Worm (Caenorhabditis elegans): ENCODE data around the gene tbc-18.

- TF ChIP-seq F55B11.4 (tag; optimal IDR thresholded peaks at IDR 0.05; ENCODE audit: borderline replicate concordance, insufficient read depth) = no peak
- TF ChIP-seq chd-7 (tag; optimal IDR thresholded peaks at IDR 0.05) = no peak
- TF ChIP-seq let-526 (GFP tag; IDR thresholded peaks at IDR 0.05) = no peak
- no peak for TF ChIP-seq madf-3 (GFP tag; IDR thresholded peaks at IDR 0.05)
- TF ChIP-seq F37B4.10 (GFP tag; IDR thresholded peaks at IDR 0.05) = no peak
- no peak for TF ChIP-seq ccch-3 (GFP tag; optimal IDR thresholded peaks at IDR 0.05)
- no peak for TF ChIP-seq hlh-26 (GFP tag; conservative IDR thresholded peaks at IDR 0.05)
- TF ChIP-seq snpc-3.4 (tag; optimal IDR thresholded peaks at IDR 0.05) = no peak
- TF ChIP-seq T07F8.4 (tag; optimal IDR thresholded peaks at IDR 0.05) = no peak
- no peak for TF ChIP-seq lsl-1 (GFP tag; optimal IDR thresholded peaks at IDR 0.05)
- TF ChIP-seq ztf-6 (GFP tag; IDR thresholded peaks at IDR 0.05) = no peak
Observed at ce11 chrX:8417727-8418126, 39.4 kb downstream of the tbc-18 start.

Measured in whole organism, young adult.